Fruit fly (Drosophila melanogaster): ENCODE results near the gene CG11693.

CG11693 gene

dm6 chr3R:8300928-8301752, 9.4 kb downstream of the CG11693 start, which contains the start of the genes CG9626 and mRpL1 (continued):
- TF ChIP-seq HmgD (GFP tag; optimal IDR thresholded peaks at IDR 0.05) (peak; percentile 43), CG12155 (GFP tag; optimal IDR thresholded peaks at IDR 0.05) (peak; percentile 35), Dll (GFP tag; IDR thresholded peaks at IDR 0.05; ENCODE audit: partially characterized antibody) (0 out of 4 replicates have a peak, but pooled peaks have one; percentile 13), grau (tag; optimal IDR thresholded peaks at IDR 0.05) (peak; percentile 30), Sin3A (optimal IDR thresholded peaks at IDR 0.05) (peak; percentile 49), E2f1 (GFP tag; IDR thresholded peaks at IDR 0.05) (no peak), CG16813 (GFP tag; IDR thresholded peaks at IDR 0.05; ENCODE audit: partially characterized antibody) (no peak; the same call in 2 of the 3 replicates), Stat92E (GFP tag; optimal IDR thresholded peaks at IDR 0.05) (no peak), Hsf (GFP tag; optimal IDR thresholded peaks at IDR 0.05) (peak; percentile 27), CG3163 (GFP tag; optimal IDR thresholded peaks at IDR 0.05) (peak; percentile 54), Ets65A (GFP tag) (peak; percentile 95), Dp (GFP tag; optimal IDR thresholded peaks at IDR 0.05) (peak; percentile 58), yki (optimal IDR thresholded peaks at IDR 0.05) (no peak), TFAM (GFP tag; optimal IDR thresholded peaks at IDR 0.05) (no peak), CG8281 (tag; optimal IDR thresholded peaks at IDR 0.05) (peak; percentile 75), CG7928 (GFP tag; optimal IDR thresholded peaks at IDR 0.05) (peak; percentile 19), nerfin-1 (tag; optimal IDR thresholded peaks at IDR 0.05) (peak; percentile 40), BEAF-32 (GFP tag; optimal IDR thresholded peaks at IDR 0.05) (peak; percentile 58), bigmax (GFP tag; optimal IDR thresholded peaks at IDR 0.05) (peak; percentile 93)

dm6 chr3R:8292034-8292433, 18.5 kb downstream of the CG11693 start, which contains the start of gene CG31463:
CG31463 (plus strand) TSS chr3R:8292335.
- TF ChIP-seq az2 (GFP tag; optimal IDR thresholded peaks at IDR 0.05) (no peak), CG34376 (GFP tag; optimal IDR thresholded peaks at IDR 0.05) (peak; percentile 61), ttk (GFP tag; IDR thresholded peaks at IDR 0.05) (no peak), CG11696 (GFP tag; IDR thresholded peaks at IDR 0.05) (no peak), pum (GFP tag; optimal IDR thresholded peaks at IDR 0.05) (no peak), al (GFP tag; IDR thresholded peaks at IDR 0.05) (no peak), dpn (GFP tag; optimal IDR thresholded peaks at IDR 0.05) (no peak), nau (GFP tag; optimal IDR thresholded peaks at IDR 0.05) (no peak), GATAe (GFP tag; conservative IDR thresholded peaks at IDR 0.05) (0 out of 2 replicates have a peak, but pooled peaks have one; percentile 11), CG32772 (GFP tag; IDR thresholded peaks at IDR 0.05) (no peak), bbx (GFP tag; IDR thresholded peaks at IDR 0.05; ENCODE audit: partially characterized antibody) (no peak), exex (tag; optimal IDR thresholded peaks at IDR 0.05) (peak; percentile 81), CG16813 (GFP tag; IDR thresholded peaks at IDR 0.05; ENCODE audit: partially characterized antibody) (no peak), CG2202 (tag; optimal IDR thresholded peaks at IDR 0.05) (no peak), ap (GFP tag; IDR thresholded peaks at IDR 0.05) (no peak)

dm6 chr3R:8290940-8291339, 19.6 kb downstream of the CG11693 start, which contains the start of gene CG31464:
CG31464 (plus strand) TSS chr3R:8291240.
- TF ChIP-seq sd (tag; optimal IDR thresholded peaks at IDR 0.05) (no peak), sens (GFP tag) (peak; percentile 33)

dm6 chr3R:8290478-8290877, 20.1 kb downstream of the CG11693 start, which contains the start of gene CG11672:
CG11672 (minus strand) TSS chr3R:8290578.
- TF ChIP-seq zen2 (GFP tag; IDR thresholded peaks at IDR 0.05; ENCODE audit: partially characterized antibody) (0 out of 3 replicates have a peak, but pooled peaks have one; percentile 10), p53 (GFP tag; optimal IDR thresholded peaks at IDR 0.05) (no peak), Hmr (GFP tag; optimal IDR thresholded peaks at IDR 0.05) (no peak), CG10431 (GFP tag; optimal IDR thresholded peaks at IDR 0.05) (no peak), CG10654 (GFP tag; optimal IDR thresholded peaks at IDR 0.05) (no peak), CoRest (tag; optimal IDR thresholded peaks at IDR 0.05) (no peak), CG4854 (GFP tag; optimal IDR thresholded peaks at IDR 0.05) (no peak), maf-S (GFP tag; optimal IDR thresholded peaks at IDR 0.05) (no peak)

Measured in whole organism, embryonic.